Fruit fly (Drosophila melanogaster) whole organism, embryonic: ENCODE measurements around the gene CG34283.

Source experiments
- Abd-B ChIP-seq: fragments of 200-800 bp; sonication (Bioruptor generic); optimal IDR thresholded peaks from 2 replicates; lab custom pipeline; 2018; ENCODE audit warnings: missing biosample characterization, mild to moderate bottlenecking, missing genetic modification characterization, moderate library complexity
- Bgb ChIP-seq: fragments of 200-800 bp; sonication (Bioruptor generic); IDR thresholded peaks from 2 replicates; pipeline ENCODE4 v1.3.6; 2022; ENCODE audit warnings: missing biosample characterization, missing genetic modification characterization; ENCODE audit not compliant: partially characterized antibody
- CG10267 ChIP-seq: fragments of 200-800 bp; sonication (Bioruptor generic); optimal IDR thresholded peaks from 2 replicates; lab custom pipeline; 2018; ENCODE audit warnings: missing biosample characterization, mild to moderate bottlenecking, missing genetic modification characterization, moderate library complexity
- CG11696 ChIP-seq: fragments of 200-800 bp; sonication (Bioruptor generic); IDR thresholded peaks from 2 replicates; pipeline ENCODE4 v1.3.6; 2022; ENCODE audit warnings: missing biosample characterization, missing genetic modification characterization
- CG12769 ChIP-seq: fragments of 200-800 bp; sonication (Bioruptor generic); optimal IDR thresholded peaks from 2 replicates; lab custom pipeline; 2019; ENCODE audit warnings: missing biosample characterization, mild to moderate bottlenecking, missing genetic modification characterization, moderate library complexity
- CG15011 ChIP-seq: fragments of 200-800 bp; sonication (Bioruptor generic); optimal IDR thresholded peaks from 3 replicates; lab custom pipeline; 2018; ENCODE audit warnings: missing biosample characterization, mild to moderate bottlenecking, missing genetic modification characterization
- CG15514 ChIP-seq: fragments of 200-800 bp; sonication (Bioruptor generic); optimal IDR thresholded peaks from 3 replicates; lab custom pipeline; 2017; ENCODE audit warnings: missing biosample characterization, missing genetic modification characterization, mild to moderate bottlenecking, moderate library complexity, missing genetic modification reagents
- CG1647 ChIP-seq: fragments of 200-800 bp; sonication (Bioruptor generic); optimal IDR thresholded peaks from 3 replicates; lab custom pipeline; 2016; ENCODE audit warnings: missing biosample characterization, missing genetic modification characterization
- CG31388 ChIP-seq: fragments of 200-800 bp; sonication (Bioruptor generic); optimal IDR thresholded peaks from 2 replicates; lab custom pipeline; 2016; ENCODE audit warnings: missing biosample characterization, missing genetic modification characterization
- CG34376 ChIP-seq: fragments of 200-800 bp; sonication (Bioruptor generic); optimal IDR thresholded peaks from 2 replicates; lab custom pipeline; 2018; ENCODE audit warnings: missing biosample characterization, mild to moderate bottlenecking, missing genetic modification characterization
- CG4854 ChIP-seq: fragments of 200-800 bp; sonication (Bioruptor generic); optimal IDR thresholded peaks from 2 replicates; lab custom pipeline; 2016; ENCODE audit warnings: missing biosample characterization, missing genetic modification characterization, inconsistent platforms
- CG6175 ChIP-seq: fragments of 200-800 bp; sonication (Bioruptor generic); IDR thresholded peaks from 3 replicates; pipeline ENCODE4 v1.3.6; 2022; ENCODE audit warnings: missing biosample characterization, missing genetic modification characterization
- CG7556 ChIP-seq: fragments of 200-800 bp; sonication (Bioruptor generic); optimal IDR thresholded peaks from 2 replicates; lab custom pipeline; 2017; ENCODE audit warnings: missing biosample characterization, mild to moderate bottlenecking, missing genetic modification characterization
- CG7786 ChIP-seq: fragments of 200-800 bp; sonication (Bioruptor generic); optimal IDR thresholded peaks from 2 replicates; lab custom pipeline; 2016; ENCODE audit warnings: missing biosample characterization, missing genetic modification characterization
- CG8089 ChIP-seq: fragments of 200-800 bp; sonication (Bioruptor generic); optimal IDR thresholded peaks from 3 replicates; lab custom pipeline; 2016; ENCODE audit warnings: missing biosample characterization, missing genetic modification characterization
- CG8944 ChIP-seq: fragments of 200-800 bp; sonication (Bioruptor generic); optimal IDR thresholded peaks from 3 replicates; lab custom pipeline; 2016; ENCODE audit warnings: missing biosample characterization, missing genetic modification characterization
- Camta ChIP-seq: fragments of 200-800 bp; sonication (Bioruptor generic); optimal IDR thresholded peaks from 2 replicates; lab custom pipeline; 2016; ENCODE audit warnings: missing biosample characterization, missing genetic modification characterization
- D ChIP-seq, 2 experiments: fragments of 200-800 bp in 1 of 2; fragments of >200 bp in 1 of 2; sonication (Bioruptor generic) in 1 of 2; optimal IDR thresholded peaks; 2 replicates in 1 of 2; 3 replicates in 1 of 2; lab custom pipeline; 2017; ENCODE audit warnings: mild to moderate bottlenecking in 1 of 2, missing biosample characterization in 1 of 2, missing genetic modification characterization in 1 of 2, missing genetic modification reagents in 1 of 2
- Drgx ChIP-seq: fragments of 200-800 bp; sonication (Bioruptor generic); IDR thresholded peaks from 2 replicates; pipeline ENCODE4 v1.3.6; 2022; ENCODE audit warnings: missing biosample characterization, missing genetic modification characterization
- Ets97D ChIP-seq: fragments of 200-800 bp; sonication (Bioruptor generic); optimal IDR thresholded peaks from 3 replicates; lab custom pipeline; 2016; ENCODE audit warnings: missing biosample characterization, missing genetic modification characterization
- GATAe ChIP-seq: fragments of 200-800 bp; sonication (Bioruptor generic); conservative IDR thresholded peaks from 2 replicates; pipeline ENCODE4 v1.3.6; 2022; ENCODE audit warnings: missing biosample characterization, missing genetic modification characterization
- Hr39 ChIP-seq: fragments of >200 bp; optimal IDR thresholded peaks from 2 replicates; lab custom pipeline; 2017
- Mrtf ChIP-seq: fragments of 200-800 bp; sonication (Bioruptor generic); IDR thresholded peaks from 3 replicates; pipeline ENCODE4 v1.3.6; 2022; ENCODE audit warnings: missing biosample characterization, missing genetic modification characterization
- Scr ChIP-seq: fragments of 200-800 bp; sonication (Bioruptor generic); IDR thresholded peaks from 2 replicates; pipeline ENCODE4 v1.3.6; 2022; ENCODE audit warnings: missing biosample characterization, missing genetic modification characterization; ENCODE audit not compliant: partially characterized antibody
- Sin3A ChIP-seq: fragments of >200 bp; optimal IDR thresholded peaks from 2 replicates; lab custom pipeline; 2018
- TFAM ChIP-seq: fragments of 200-800 bp; sonication (Bioruptor generic); optimal IDR thresholded peaks from 2 replicates; lab custom pipeline; 2017; ENCODE audit warnings: missing biosample characterization, missing genetic modification characterization, inconsistent platforms
- Taf1 ChIP-seq: fragments of 200-800 bp; sonication (Bioruptor generic); IDR thresholded peaks from 2 replicates; pipeline ENCODE4 v1.3.6; 2022; ENCODE audit warnings: missing biosample characterization, missing genetic modification characterization
- Tbp ChIP-seq: fragments of >200 bp; optimal IDR thresholded peaks from 2 replicates; lab custom pipeline; 2018; ENCODE audit warnings: missing biosample characterization, missing genetic modification characterization
- ap ChIP-seq: fragments of 200-800 bp; sonication (Bioruptor generic); IDR thresholded peaks from 2 replicates; pipeline ENCODE4 v1.3.6; 2022; ENCODE audit warnings: missing biosample characterization, missing genetic modification characterization
- ara ChIP-seq: fragments of 200-800 bp; sonication (Bioruptor generic); IDR thresholded peaks from 2 replicates; pipeline ENCODE4 v1.3.6; 2022; ENCODE audit warnings: missing biosample characterization, missing genetic modification characterization
- br ChIP-seq: fragments of >200 bp; optimal IDR thresholded peaks from 2 replicates; lab custom pipeline; 2017
- da ChIP-seq: fragments of 200-800 bp; sonication (Bioruptor generic); optimal IDR thresholded peaks from 2 replicates; lab custom pipeline; 2016; ENCODE audit warnings: missing biosample characterization, missing genetic modification characterization
- ems ChIP-seq: fragments of 200-800 bp; sonication (Bioruptor generic); optimal IDR thresholded peaks from 3 replicates; lab custom pipeline; 2016; ENCODE audit warnings: missing biosample characterization, missing genetic modification characterization
- ewg ChIP-seq: fragments of 200-800 bp; sonication (Bioruptor generic); optimal IDR thresholded peaks from 3 replicates; lab custom pipeline; 2017; ENCODE audit warnings: mild to moderate bottlenecking, missing biosample characterization, missing genetic modification reagents, missing genetic modification characterization
- gcm2 ChIP-seq: fragments of 200-800 bp; sonication (Bioruptor generic); optimal IDR thresholded peaks from 2 replicates; lab custom pipeline; 2016; ENCODE audit warnings: missing biosample characterization, missing genetic modification characterization
- gsb-n ChIP-seq: fragments of 200-800 bp; sonication (Bioruptor generic); optimal IDR thresholded peaks from 3 replicates; lab custom pipeline; 2018; ENCODE audit warnings: missing biosample characterization, mild to moderate bottlenecking, missing genetic modification characterization
- jumu ChIP-seq: fragments of 200-800 bp; sonication (Bioruptor generic); optimal IDR thresholded peaks from 3 replicates; lab custom pipeline; 2016; ENCODE audit warnings: missing biosample characterization, missing genetic modification characterization
- maf-S ChIP-seq: fragments of 200-800 bp; sonication (Bioruptor generic); optimal IDR thresholded peaks from 2 replicates; lab custom pipeline; 2016; ENCODE audit warnings: missing biosample characterization, missing genetic modification characterization
- nom ChIP-seq: fragments of 200-800 bp; sonication (Bioruptor generic); optimal IDR thresholded peaks from 2 replicates; lab custom pipeline; 2017; ENCODE audit warnings: missing biosample characterization, missing genetic modification characterization, mild to moderate bottlenecking, moderate library complexity, missing genetic modification reagents
- pnt ChIP-seq: fragments of 200-800 bp; sonication (Bioruptor generic); optimal IDR thresholded peaks from 3 replicates; lab custom pipeline; 2016; ENCODE audit warnings: missing biosample characterization, missing genetic modification characterization
- pros ChIP-seq: fragments of 200-800 bp; sonication (Bioruptor generic); optimal IDR thresholded peaks from 3 replicates; lab custom pipeline; 2019; ENCODE audit warnings: missing biosample characterization, mild to moderate bottlenecking, missing genetic modification characterization, moderate library complexity
- pzg ChIP-seq: fragments of 200-800 bp; sonication (Bioruptor generic); optimal IDR thresholded peaks from 3 replicates; lab custom pipeline; 2018; ENCODE audit warnings: missing biosample characterization, mild to moderate bottlenecking, missing genetic modification characterization, moderate library complexity
- sc ChIP-seq, 3 experiments: fragments of >200 bp in 2 of 3; fragments of 200-800 bp in 1 of 3; sonication (Bioruptor generic) in 1 of 3; optimal IDR thresholded peaks; 2 replicates in 2 of 3; 3 replicates in 1 of 3; lab custom pipeline; 2017; ENCODE audit warnings: mild to moderate bottlenecking in 1 of 3, missing biosample characterization in 1 of 3, missing genetic modification characterization in 1 of 3, missing genetic modification reagents in 1 of 3
- schlank ChIP-seq: fragments of 200-800 bp; sonication (Bioruptor generic); optimal IDR thresholded peaks from 2 replicates; lab custom pipeline; 2018; ENCODE audit warnings: missing biosample characterization, mild to moderate bottlenecking, missing genetic modification characterization
- slp2 ChIP-seq: fragments of 200-800 bp; sonication (Bioruptor generic); optimal IDR thresholded peaks from 2 replicates; lab custom pipeline; 2016; ENCODE audit warnings: missing biosample characterization, missing genetic modification characterization
- stwl ChIP-seq: fragments of 200-800 bp; sonication (Bioruptor generic); optimal IDR thresholded peaks from 3 replicates; lab custom pipeline; 2018; ENCODE audit warnings: missing biosample characterization, mild to moderate bottlenecking, missing genetic modification characterization, moderate library complexity
- tup ChIP-seq: fragments of 200-800 bp; sonication (Bioruptor generic); optimal IDR thresholded peaks from 2 replicates; lab custom pipeline; 2016; ENCODE audit warnings: missing biosample characterization, mild to moderate bottlenecking, missing genetic modification characterization, moderate library complexity
- tx ChIP-seq: fragments of 200-800 bp; sonication (Bioruptor generic); optimal IDR thresholded peaks from 2 replicates; lab custom pipeline; 2016; ENCODE audit warnings: missing biosample characterization, missing genetic modification characterization
- unc-4 ChIP-seq: fragments of 200-800 bp; sonication (Bioruptor generic); IDR thresholded peaks from 2 replicates; pipeline ENCODE4 v1.3.6; 2022; ENCODE audit warnings: missing biosample characterization, missing genetic modification characterization; ENCODE audit not compliant: partially characterized antibody
- z ChIP-seq: fragments of 200-800 bp; sonication (Bioruptor generic); IDR thresholded peaks from 3 replicates; pipeline ENCODE4 v1.3.6; 2022; ENCODE audit warnings: missing biosample characterization, missing genetic modification characterization

CG34283 gene

DNA sequence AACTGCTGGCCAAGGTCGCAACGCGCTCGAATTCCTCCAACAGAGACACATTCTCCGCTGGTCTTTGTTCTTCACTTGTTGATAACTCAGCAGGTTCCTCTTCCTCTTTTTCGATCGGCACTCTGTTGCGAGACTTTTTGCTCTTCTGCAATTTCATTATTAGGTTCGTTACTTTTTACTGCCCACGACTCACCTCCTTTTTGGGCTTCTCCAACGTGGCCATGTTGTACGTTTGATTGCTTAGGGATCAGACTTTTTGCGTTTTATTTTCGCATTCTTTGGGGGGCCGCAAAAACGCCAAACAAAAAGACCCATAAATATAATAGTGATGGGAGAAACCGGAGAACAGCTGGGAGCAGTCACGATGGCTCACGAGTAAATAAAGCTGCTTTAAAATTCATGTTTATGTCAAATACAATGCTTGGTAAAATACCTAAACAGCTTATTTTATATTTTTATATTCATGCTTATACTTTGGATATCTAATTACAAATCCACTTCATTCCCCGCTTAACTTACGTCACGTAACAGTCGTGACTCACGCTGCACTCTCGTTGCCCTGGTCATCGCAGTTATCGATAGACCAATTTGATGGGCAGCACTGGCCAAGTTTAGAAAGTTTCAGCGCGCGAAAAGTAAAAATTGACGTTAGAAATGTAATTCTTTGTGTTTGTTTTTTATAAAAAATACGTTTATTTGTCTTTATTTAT, 36.3 kb upstream of the CG34283 start, which contains the start of gene Epg5 (continued):
- no peak for TF ChIP-seq CG34376 (GFP tag; lab: Kevin White, UChicago)
- TF ChIP-seq Taf1 = no peak; the same call in 1 of the 2 replicates
- peak; percentile 43 for TF ChIP-seq Drgx (GFP tag; lab: Robert Waterston, UW)
- no peak for TF ChIP-seq CG4854 (GFP tag; lab: Kevin White, UChicago)
- TF ChIP-seq CG11696 (GFP tag; lab: Robert Waterston, UW) = no peak
- peak; percentile 27 for TF ChIP-seq ewg (GFP tag; lab: Kevin White, UChicago)
- peak; percentile 67 for TF ChIP-seq CG8944
- TF ChIP-seq z (GFP tag; lab: Robert Waterston, UW) = no peak
- TF ChIP-seq Bgb (GFP tag; lab: Robert Waterston, UW) = peak; percentile 96
- TF ChIP-seq unc-4 (GFP tag; lab: Robert Waterston, UW) = peak; percentile 97
- TF ChIP-seq CG15514 (GFP tag; lab: Kevin White, UChicago) = peak; percentile 77
- TF ChIP-seq CG31388 (GFP tag; lab: Kevin White, UChicago) = peak; percentile 11
- peak; percentile 9 for TF ChIP-seq gcm2
- peak; percentile 77 for TF ChIP-seq CG1647 (GFP tag; lab: Kevin White, UChicago)
- TF ChIP-seq GATAe (GFP tag; lab: Robert Waterston, UW) = no peak; the same call in 1 of the 2 replicates
- peak; percentile 70 for TF ChIP-seq stwl
- peak; percentile 96 for TF ChIP-seq Abd-B (GFP tag; lab: Kevin White, UChicago)
- peak; percentile 38 for TF ChIP-seq tx (GFP tag; lab: Kevin White, UChicago)
- no peak for TF ChIP-seq ara (GFP tag; lab: Robert Waterston, UW)
- peak; percentile 57 for TF ChIP-seq slp2 (GFP tag; lab: Kevin White, UChicago)
- peak; percentile 45 for TF ChIP-seq CG8089
- TF ChIP-seq D (optimal IDR thresholded peaks at IDR 0.05; lab: Kevin White, UChicago) = no peak
- TF ChIP-seq D (GFP tag; optimal IDR thresholded peaks at IDR 0.05; lab: Kevin White, UChicago) = no peak
- peak; percentile 61 for TF ChIP-seq jumu (GFP tag; lab: Kevin White, UChicago)
- TF ChIP-seq Camta (GFP tag; lab: Kevin White, UChicago) = peak; percentile 57
- TF ChIP-seq CG6175 (GFP tag; lab: Robert Waterston, UW) = 0 out of 3 replicates have a peak, but pooled peaks have one; percentile 50
- TF ChIP-seq Hr39 = no peak
- TF ChIP-seq ap = no peak
- TF ChIP-seq CG7556 = no peak
- TF ChIP-seq CG15011 = no peak
- TF ChIP-seq pros = no peak
- TF ChIP-seq CG12769 (tag; lab: Kevin White, UChicago) = no peak
- no peak for TF ChIP-seq schlank
- TF ChIP-seq br (lab: Kevin White, UChicago) = no peak
- TF ChIP-seq maf-S (GFP tag; lab: Kevin White, UChicago) = peak; percentile 58
- peak; percentile 76 for TF ChIP-seq Ets97D
- TF ChIP-seq Scr (GFP tag; lab: Robert Waterston, UW) = peak; percentile 99
- TF ChIP-seq gsb-n (tag; lab: Kevin White, UChicago) = no peak
- peak; percentile 69 for TF ChIP-seq tup
- no peak for TF ChIP-seq sc (optimal IDR thresholded peaks at IDR 0.05; lab: Kevin White, UChicago)
- no peak for TF ChIP-seq sc (GFP tag; optimal IDR thresholded peaks at IDR 0.05; lab: Kevin White, UChicago)
- TF ChIP-seq Mrtf = peak; percentile 59; the same call in 2 of the 3 replicates
- TF ChIP-seq ems (GFP tag; lab: Kevin White, UChicago) = peak; percentile 86
- no peak for TF ChIP-seq Tbp
- TF ChIP-seq pnt (GFP tag; lab: Kevin White, UChicago) = peak; percentile 69
- peak; percentile 85 for TF ChIP-seq pzg (GFP tag; lab: Kevin White, UChicago)
- peak; percentile 74 for TF ChIP-seq CG10267
- no peak for TF ChIP-seq da (GFP tag; lab: Kevin White, UChicago)
- TF ChIP-seq TFAM (GFP tag; lab: Kevin White, UChicago) = no peak
- no peak for TF ChIP-seq nom (GFP tag; lab: Kevin White, UChicago)
- TF ChIP-seq CG7786 = peak; percentile 62
- TF ChIP-seq Sin3A (lab: Kevin White, UChicago) = peak; percentile 93
